Fruit fly (Drosophila melanogaster): ENCODE data around the gene hid.
A peak's percentile ranks its signal among the peaks of the same experiment; 100 is the strongest.

Gene hid

dm6 chr3L:18179564-18180201 lies 5.8 kb downstream of the hid start:
- peak; percentile 22 for TF ChIP-seq CrebB (tag; optimal IDR thresholded peaks at IDR 0.05)
- peak; percentile 6 for TF ChIP-seq Fer3 (tag; optimal IDR thresholded peaks at IDR 0.05)
- peak; percentile 66 for TF ChIP-seq lab (GFP tag; optimal IDR thresholded peaks at IDR 0.05)
- TF ChIP-seq CG18011 (GFP tag; optimal IDR thresholded peaks at IDR 0.05): no peak
- no peak for TF ChIP-seq chif (GFP tag; optimal IDR thresholded peaks at IDR 0.05)
- peak; percentile 30 for TF ChIP-seq CG12769 (tag; optimal IDR thresholded peaks at IDR 0.05)
- no peak for TF ChIP-seq CG5953 (GFP tag; IDR thresholded peaks at IDR 0.05)
- no peak for TF ChIP-seq rib (GFP tag; IDR thresholded peaks at IDR 0.05)
- no peak for TF ChIP-seq Dfd (GFP tag; optimal IDR thresholded peaks at IDR 0.05)
- TF ChIP-seq fd64A (GFP tag; optimal IDR thresholded peaks at IDR 0.05): peak; percentile 29
- 0 out of 2 replicates have a peak, but pooled peaks have one; percentile 50 for TF ChIP-seq CG16779 (GFP tag; IDR thresholded peaks at IDR 0.05)
- TF ChIP-seq gsb (GFP tag; IDR thresholded peaks at IDR 0.05): no peak
- TF ChIP-seq CG4617 (GFP tag; optimal IDR thresholded peaks at IDR 0.05; ENCODE audit: borderline replicate concordance): no peak
- TF ChIP-seq inv (GFP tag; IDR thresholded peaks at IDR 0.05; ENCODE audit: partially characterized antibody): no peak
- TF ChIP-seq otp (GFP tag; IDR thresholded peaks at IDR 0.05): peak; percentile 42; the same call in 1 of the 3 replicates
- 0 out of 3 replicates have a peak, but pooled peaks have one; percentile 16 for TF ChIP-seq CG6791 (GFP tag; IDR thresholded peaks at IDR 0.05; ENCODE audit: partially characterized antibody)
- TF ChIP-seq CG17568 (GFP tag; optimal IDR thresholded peaks at IDR 0.05): peak; percentile 38
- TF ChIP-seq unpg (GFP tag; optimal IDR thresholded peaks at IDR 0.05): peak; percentile 17
- 0 out of 2 replicates have a peak, but pooled peaks have one; percentile 17 for TF ChIP-seq sens-2 (GFP tag; IDR thresholded peaks at IDR 0.05)
- no peak for TF ChIP-seq CG31365 (tag; optimal IDR thresholded peaks at IDR 0.05)
- peak; percentile 21 for TF ChIP-seq gem (tag; optimal IDR thresholded peaks at IDR 0.05)
- no peak for TF ChIP-seq CG7745 (tag; optimal IDR thresholded peaks at IDR 0.05)
- TF ChIP-seq wek (GFP tag; optimal IDR thresholded peaks at IDR 0.05): peak; percentile 33
- TF ChIP-seq CG7987 (GFP tag; optimal IDR thresholded peaks at IDR 0.05): peak; percentile 44
- TF ChIP-seq BtbVII (GFP tag; optimal IDR thresholded peaks at IDR 0.05): peak; percentile 9
- TF ChIP-seq Vsx1 (GFP tag; optimal IDR thresholded peaks at IDR 0.05): peak; percentile 34
- TF ChIP-seq nau (GFP tag; optimal IDR thresholded peaks at IDR 0.05): peak; percentile 25
- peak; percentile 33 for TF ChIP-seq CG3281 (GFP tag; optimal IDR thresholded peaks at IDR 0.05)
- peak; percentile 54; the same call in 1 of the 2 replicates for TF ChIP-seq CG14014 (GFP tag; IDR thresholded peaks at IDR 0.05)
- TF ChIP-seq CG10366 (GFP tag; IDR thresholded peaks at IDR 0.05): peak; percentile 11; the same call in 1 of the 2 replicates
- TF ChIP-seq CG11723 (GFP tag; optimal IDR thresholded peaks at IDR 0.05): no peak
- peak; percentile 14 for TF ChIP-seq CG18599 (GFP tag; optimal IDR thresholded peaks at IDR 0.05)
- 0 out of 2 replicates have a peak, but pooled peaks have one; percentile 19 for TF ChIP-seq Xrp1 (GFP tag; IDR thresholded peaks at IDR 0.05)
- TF ChIP-seq HLH4C (GFP tag; IDR thresholded peaks at IDR 0.05; ENCODE audit: partially characterized antibody): no peak
- TF ChIP-seq Med (GFP tag): peak; percentile 54
- TF ChIP-seq Meics (GFP tag; optimal IDR thresholded peaks at IDR 0.05): peak; percentile 3
- TF ChIP-seq CG3995 (GFP tag; optimal IDR thresholded peaks at IDR 0.05): no peak
- peak; percentile 3 for TF ChIP-seq dmrt99B (tag; optimal IDR thresholded peaks at IDR 0.05)
- TF ChIP-seq Drgx (GFP tag; IDR thresholded peaks at IDR 0.05): peak; percentile 32; the same call in 1 of the 2 replicates
- TF ChIP-seq CG1603 (tag; optimal IDR thresholded peaks at IDR 0.05): peak; percentile 15
- TF ChIP-seq pan (optimal IDR thresholded peaks at IDR 0.05): no peak
- peak in 1 of 2 experiments; percentile 15 for TF ChIP-seq pan (GFP tag; optimal IDR thresholded peaks at IDR 0.05 in 1 of 2, IDR thresholded peaks at IDR 0.05 in 1 of 2)
- no peak for TF ChIP-seq cg (GFP tag; optimal IDR thresholded peaks at IDR 0.05)
- peak; percentile 41 for TF ChIP-seq CG15514 (GFP tag; optimal IDR thresholded peaks at IDR 0.05)
- peak; percentile 31 for TF ChIP-seq CG6813 (GFP tag; optimal IDR thresholded peaks at IDR 0.05)
- peak; percentile 1 for TF ChIP-seq Asciz (GFP tag; optimal IDR thresholded peaks at IDR 0.05)
- TF ChIP-seq CG2120 (GFP tag; optimal IDR thresholded peaks at IDR 0.05): peak; percentile 12

All from whole organism, embryonic.